Worm (Caenorhabditis elegans) whole organism, L2 larva: Measurements from ENCODE around the gene dkc-1.

Experiments used
- ama-1 ChIP-seq: fragments of 150-350 bp; optimal IDR thresholded peaks from 2 replicates; lab custom pipeline; 2018; ENCODE audit warnings: inconsistent platforms
- ceh-16 ChIP-seq: fragments of 150-350 bp; optimal IDR thresholded peaks from 2 replicates; lab custom pipeline; 2014; ENCODE audit warnings: missing biosample characterization, missing genetic modification characterization
- elt-3 ChIP-seq: sonication (generic microtip); optimal IDR thresholded peaks from 2 replicates; lab custom pipeline; 2017; ENCODE audit warnings: missing biosample characterization, missing genetic modification characterization
- mdl-1 ChIP-seq, 2 experiments: fragments of 150-350 bp in 1 of 2; sonication (generic microtip) in 1 of 2; optimal IDR thresholded peaks; 2 replicates each; lab custom pipeline; 2017; ENCODE audit warnings: missing biosample characterization in 2 of 2, missing genetic modification characterization in 2 of 2
- nhr-25 ChIP-seq: fragments of 150-350 bp; sonication (generic microtip); optimal IDR thresholded peaks from 3 replicates; lab custom pipeline; 2014; ENCODE audit warnings: missing biosample characterization, missing genetic modification characterization
- peb-1 ChIP-seq: fragments of 150-350 bp; optimal IDR thresholded peaks from 2 replicates; lab custom pipeline; 2014; ENCODE audit warnings: missing biosample characterization, missing genetic modification characterization
- unc-39 ChIP-seq: fragments of 150-350 bp; optimal IDR thresholded peaks from 2 replicates; lab custom pipeline; 2014; ENCODE audit warnings: missing biosample characterization, missing genetic modification characterization
- unc-62 ChIP-seq: fragments of 150-350 bp; optimal IDR thresholded peaks from 2 replicates; lab custom pipeline; 2014; ENCODE audit warnings: missing biosample characterization, missing genetic modification reagents, missing genetic modification characterization

- TF ChIP-seq peb-1 (tag; lab: Kevin White, UChicago) = no peak
- no peak for TF ChIP-seq nhr-25 (tag; lab: Kevin White, UChicago)
- no peak for TF ChIP-seq ceh-16 (tag; lab: Kevin White, UChicago)
- no peak for TF ChIP-seq unc-62 (GFP tag; lab: Kevin White, UChicago)
- TF ChIP-seq elt-3 (tag; lab: Kevin White, UChicago) = no peak
- no peak for TF ChIP-seq mdl-1 (tag; optimal IDR thresholded peaks at IDR 0.05; lab: Kevin White, UChicago)
- TF ChIP-seq unc-39 (tag; lab: Kevin White, UChicago) = no peak
- no peak for TF ChIP-seq ama-1 (lab: Kevin White, UChicago)
Measured at ce11 chrIII:10739455-10739854, 8.8 kb upstream of the dkc-1 start, which contains the start of gene smap-1.
